Fruit fly (Drosophila melanogaster): Measurements from ENCODE around the gene CG42819.

The CG42819 gene

dm6 chr2L:8381508-8382036, 7.6 kb downstream of the CG42819 start, which contains the start of gene AlaRS:
AlaRS (minus strand) TSS chr2L:8381764.
- TF ChIP-seq CG8478 (optimal IDR thresholded peaks at IDR 0.05), result no peak
- no peak for TF ChIP-seq pan (optimal IDR thresholded peaks at IDR 0.05)
- no peak for TF ChIP-seq usp (GFP tag; optimal IDR thresholded peaks at IDR 0.05)
- TF ChIP-seq psq (optimal IDR thresholded peaks at IDR 0.05), result no peak
- TF ChIP-seq Dll (optimal IDR thresholded peaks at IDR 0.05), result no peak
- TF ChIP-seq EcR (GFP tag; optimal IDR thresholded peaks at IDR 0.05), result no peak

dm6 chr2L:8376717-8377116, 12.4 kb downstream of the CG42819 start, which contains the start of the genes CG13390 and CG17294:
CG13390 (minus strand) TSS chr2L:8376797.
CG17294 (plus strand) TSS chr2L:8377035.
- no peak for TF ChIP-seq psq (optimal IDR thresholded peaks at IDR 0.05)
- TF ChIP-seq EcR (GFP tag; optimal IDR thresholded peaks at IDR 0.05), result no peak
- no peak for TF ChIP-seq CG8478 (optimal IDR thresholded peaks at IDR 0.05)
- no peak for TF ChIP-seq Dll (optimal IDR thresholded peaks at IDR 0.05)
- no peak for TF ChIP-seq pan (optimal IDR thresholded peaks at IDR 0.05)
- no peak for TF ChIP-seq usp (GFP tag; optimal IDR thresholded peaks at IDR 0.05)

- no peak for TF ChIP-seq pan (optimal IDR thresholded peaks at IDR 0.05)
- TF ChIP-seq usp (GFP tag; optimal IDR thresholded peaks at IDR 0.05), result no peak
- TF ChIP-seq psq (optimal IDR thresholded peaks at IDR 0.05), result no peak
- TF ChIP-seq EcR (GFP tag; optimal IDR thresholded peaks at IDR 0.05), result no peak
- no peak for TF ChIP-seq CG8478 (optimal IDR thresholded peaks at IDR 0.05)
- TF ChIP-seq Dll (optimal IDR thresholded peaks at IDR 0.05), result no peak
Observed at dm6 chr2L:8374235-8374634, 14.9 kb downstream of the CG42819 start, which contains the start of gene Wdr82. Wdr82 (plus strand) TSS chr2L:8374461.

- TF ChIP-seq EcR (GFP tag; optimal IDR thresholded peaks at IDR 0.05), result no peak
- no peak for TF ChIP-seq pan (optimal IDR thresholded peaks at IDR 0.05)
- TF ChIP-seq Dll (optimal IDR thresholded peaks at IDR 0.05), result no peak
- TF ChIP-seq CG8478 (optimal IDR thresholded peaks at IDR 0.05), result no peak
- no peak for TF ChIP-seq usp (GFP tag; optimal IDR thresholded peaks at IDR 0.05)
- TF ChIP-seq psq (optimal IDR thresholded peaks at IDR 0.05), result no peak
Observed at dm6 chr2L:8372248-8372647, 16.9 kb downstream of the CG42819 start.

- no peak for TF ChIP-seq usp (GFP tag; optimal IDR thresholded peaks at IDR 0.05)
- TF ChIP-seq psq (optimal IDR thresholded peaks at IDR 0.05), result no peak
- no peak for TF ChIP-seq pan (optimal IDR thresholded peaks at IDR 0.05)
- no peak for TF ChIP-seq CG8478 (optimal IDR thresholded peaks at IDR 0.05)
- TF ChIP-seq Dll (optimal IDR thresholded peaks at IDR 0.05), result no peak
- no peak for TF ChIP-seq EcR (GFP tag; optimal IDR thresholded peaks at IDR 0.05)
Observed at dm6 chr2L:8371354-8371937, 17.7 kb downstream of the CG42819 start.

dm6 chr2L:8370364-8371326, 18.5 kb downstream of the CG42819 start, which contains the start of gene CG17292:
CG17292 (plus strand) TSS chr2L:8370454.
- TF ChIP-seq pan (optimal IDR thresholded peaks at IDR 0.05), result no peak
- TF ChIP-seq usp (GFP tag; optimal IDR thresholded peaks at IDR 0.05), result no peak
- no peak for TF ChIP-seq Dll (optimal IDR thresholded peaks at IDR 0.05)
- no peak for TF ChIP-seq CG8478 (optimal IDR thresholded peaks at IDR 0.05)
- no peak for TF ChIP-seq psq (optimal IDR thresholded peaks at IDR 0.05)
- no peak for TF ChIP-seq EcR (GFP tag; optimal IDR thresholded peaks at IDR 0.05)

- TF ChIP-seq CG8478 (optimal IDR thresholded peaks at IDR 0.05), result no peak
- TF ChIP-seq Dll (optimal IDR thresholded peaks at IDR 0.05), result no peak
- no peak for TF ChIP-seq psq (optimal IDR thresholded peaks at IDR 0.05)
- TF ChIP-seq pan (optimal IDR thresholded peaks at IDR 0.05), result no peak
- no peak for TF ChIP-seq EcR (GFP tag; optimal IDR thresholded peaks at IDR 0.05)
- TF ChIP-seq usp (GFP tag; optimal IDR thresholded peaks at IDR 0.05), result no peak
Observed at dm6 chr2L:8365701-8366643, 23.2 kb downstream of the CG42819 start, which contains the start of gene Pp2A-29B. Pp2A-29B (plus strand) TSS chr2L:8366038.

dm6 chr2L:8364006-8364956, 24.9 kb downstream of the CG42819 start, which contains the start of the genes RpS13 and CSN8:
RpS13 (minus strand) TSS chr2L:8364662.
CSN8 (plus strand) TSS chr2L:8364855.
- TF ChIP-seq usp (GFP tag; optimal IDR thresholded peaks at IDR 0.05) (no peak), CG8478 (optimal IDR thresholded peaks at IDR 0.05) (no peak), psq (optimal IDR thresholded peaks at IDR 0.05) (no peak), EcR (GFP tag; optimal IDR thresholded peaks at IDR 0.05) (no peak), pan (optimal IDR thresholded peaks at IDR 0.05) (no peak), Dll (optimal IDR thresholded peaks at IDR 0.05) (no peak)

dm6 chr2L:8362955-8363285, 26.2 kb downstream of the CG42819 start:
- TF ChIP-seq Dll (optimal IDR thresholded peaks at IDR 0.05), result no peak
- TF ChIP-seq psq (optimal IDR thresholded peaks at IDR 0.05), result no peak
- TF ChIP-seq EcR (GFP tag; optimal IDR thresholded peaks at IDR 0.05), result no peak
- no peak for TF ChIP-seq pan (optimal IDR thresholded peaks at IDR 0.05)
- TF ChIP-seq usp (GFP tag; optimal IDR thresholded peaks at IDR 0.05), result no peak
- TF ChIP-seq CG8478 (optimal IDR thresholded peaks at IDR 0.05), result no peak
